Fruit fly (Drosophila melanogaster) whole organism, embryonic: ENCODE results near the gene CG4896.

Source experiments
- Atf6 ChIP-seq: fragments of 200-800 bp; sonication (Bioruptor generic); IDR thresholded peaks from 2 replicates; pipeline ENCODE4 v1.3.6; 2022; ENCODE audit warnings: missing biosample characterization, missing genetic modification characterization
- CG10366 ChIP-seq: fragments of 200-800 bp; sonication (Bioruptor generic); IDR thresholded peaks from 2 replicates; pipeline ENCODE4 v1.3.6; 2022; ENCODE audit warnings: missing biosample characterization, missing genetic modification characterization
- CG10565 ChIP-seq: fragments of 200-800 bp; sonication (Bioruptor generic); optimal IDR thresholded peaks from 3 replicates; lab custom pipeline; 2016; ENCODE audit warnings: missing biosample characterization, mild to moderate bottlenecking, missing genetic modification characterization
- CG11093 ChIP-seq: fragments of 200-800 bp; sonication (Bioruptor generic); IDR thresholded peaks from 3 replicates; pipeline ENCODE4 v1.3.6; 2022; ENCODE audit warnings: missing biosample characterization, missing genetic modification characterization
- CG11696 ChIP-seq: fragments of 200-800 bp; sonication (Bioruptor generic); IDR thresholded peaks from 2 replicates; pipeline ENCODE4 v1.3.6; 2022; ENCODE audit warnings: missing biosample characterization, missing genetic modification characterization
- CG12744 ChIP-seq: fragments of 200-800 bp; sonication (Bioruptor generic); optimal IDR thresholded peaks from 2 replicates; lab custom pipeline; 2016; ENCODE audit warnings: missing biosample characterization, missing genetic modification characterization
- CG13775 ChIP-seq: fragments of 200-800 bp; sonication (Bioruptor generic); optimal IDR thresholded peaks from 3 replicates; lab custom pipeline; 2017; ENCODE audit warnings: missing biosample characterization, mild to moderate bottlenecking, missing genetic modification characterization
- CG14965 ChIP-seq: fragments of 200-800 bp; sonication (Bioruptor generic); optimal IDR thresholded peaks from 2 replicates; lab custom pipeline; 2016; ENCODE audit warnings: missing biosample characterization, missing genetic modification characterization, borderline replicate concordance
- CG16813 ChIP-seq: fragments of 200-800 bp; sonication (Bioruptor generic); IDR thresholded peaks from 3 replicates; pipeline ENCODE4 v1.3.6; 2022; ENCODE audit warnings: missing biosample characterization, missing genetic modification characterization; ENCODE audit not compliant: partially characterized antibody
- CG18476 ChIP-seq: fragments of 200-800 bp; sonication (Bioruptor generic); optimal IDR thresholded peaks from 2 replicates; lab custom pipeline; 2016; ENCODE audit warnings: missing biosample characterization, mild to moderate bottlenecking, missing genetic modification characterization
- CG34224 ChIP-seq: fragments of 200-800 bp; sonication (Bioruptor generic); IDR thresholded peaks from 3 replicates; pipeline ENCODE4 v1.3.6; 2022; ENCODE audit warnings: missing biosample characterization, missing genetic modification characterization; ENCODE audit not compliant: partially characterized antibody
- CG34422 ChIP-seq: fragments of 200-800 bp; sonication (Bioruptor generic); IDR thresholded peaks from 3 replicates; pipeline ENCODE4 v1.3.6; 2022; ENCODE audit warnings: missing biosample characterization, missing genetic modification characterization
- CG4328 ChIP-seq: fragments of 200-800 bp; sonication (Bioruptor generic); optimal IDR thresholded peaks from 3 replicates; lab custom pipeline; 2017; ENCODE audit warnings: missing biosample characterization, missing genetic modification reagents, missing genetic modification characterization
- CG8388 ChIP-seq: fragments of 200-800 bp; sonication (Bioruptor generic); optimal IDR thresholded peaks from 2 replicates; lab custom pipeline; 2019; ENCODE audit warnings: missing biosample characterization, mild to moderate bottlenecking, missing genetic modification characterization, moderate library complexity
- CG9437 ChIP-seq: fragments of 200-800 bp; sonication (Bioruptor generic); optimal IDR thresholded peaks from 2 replicates; lab custom pipeline; 2018; ENCODE audit warnings: missing biosample characterization, mild to moderate bottlenecking, missing genetic modification characterization
- CG9727 ChIP-seq: fragments of 200-800 bp; sonication (Bioruptor generic); optimal IDR thresholded peaks from 3 replicates; lab custom pipeline; 2017; ENCODE audit warnings: missing biosample characterization, mild to moderate bottlenecking, missing genetic modification characterization
- CG9797 ChIP-seq: fragments of 200-800 bp; sonication (Bioruptor generic); optimal IDR thresholded peaks from 3 replicates; lab custom pipeline; 2018; ENCODE audit warnings: missing biosample characterization, mild to moderate bottlenecking, missing genetic modification characterization
- CG9817 ChIP-seq: fragments of 200-800 bp; sonication (Bioruptor generic); optimal IDR thresholded peaks from 2 replicates; lab custom pipeline; 2018; ENCODE audit warnings: missing biosample characterization, mild to moderate bottlenecking, missing genetic modification characterization, moderate library complexity
- Dll ChIP-seq: fragments of 200-800 bp; sonication (Bioruptor generic); IDR thresholded peaks from 4 replicates; pipeline ENCODE4 v1.3.6; 2022; ENCODE audit warnings: missing biosample characterization, missing genetic modification characterization; ENCODE audit not compliant: partially characterized antibody
- H2.0 ChIP-seq: fragments of 200-800 bp; sonication (Bioruptor generic); IDR thresholded peaks from 2 replicates; pipeline ENCODE4 v1.3.6; 2022; ENCODE audit warnings: missing biosample characterization, missing genetic modification characterization
- HLHmδ ChIP-seq: fragments of 200-800 bp; sonication (Bioruptor generic); optimal IDR thresholded peaks from 2 replicates; lab custom pipeline; 2018; ENCODE audit warnings: missing biosample characterization, mild to moderate bottlenecking, missing genetic modification characterization, moderate library complexity
- Hr51 ChIP-seq, 2 experiments: fragments of 200-800 bp; sonication (Bioruptor generic); optimal IDR thresholded peaks; 2 replicates in 1 of 2; 3 replicates in 1 of 2; lab custom pipeline; 2016 to 2018; ENCODE audit warnings: missing biosample characterization in 2 of 2, missing genetic modification characterization in 2 of 2, mild to moderate bottlenecking in 1 of 2, moderate library complexity in 1 of 2
- MBD-R2 ChIP-seq: fragments of 200-800 bp; sonication (Bioruptor generic); IDR thresholded peaks from 2 replicates; pipeline ENCODE4 v1.3.6; 2022; ENCODE audit warnings: missing biosample characterization, missing genetic modification characterization
- Med ChIP-seq: fragments of 200-800 bp; sonication (Bioruptor generic); peaks from one replicate; lab custom pipeline; 2016; ENCODE audit warnings: missing biosample characterization, missing genetic modification characterization, mild to moderate bottlenecking, inconsistent platforms, moderate library complexity
- Myb ChIP-seq: fragments of 200-800 bp; sonication (Bioruptor generic); optimal IDR thresholded peaks from 2 replicates; lab custom pipeline; 2016; ENCODE audit warnings: missing biosample characterization, missing genetic modification characterization
- NC2α ChIP-seq: fragments of 200-800 bp; sonication (Bioruptor generic); optimal IDR thresholded peaks from 2 replicates; lab custom pipeline; 2016; ENCODE audit warnings: missing biosample characterization, missing genetic modification characterization
- Poxn ChIP-seq: fragments of 200-800 bp; sonication (Bioruptor generic); IDR thresholded peaks from 2 replicates; pipeline ENCODE4 v1.3.6; 2022; ENCODE audit warnings: missing biosample characterization, missing genetic modification characterization
- Scr ChIP-seq: fragments of 200-800 bp; sonication (Bioruptor generic); IDR thresholded peaks from 2 replicates; pipeline ENCODE4 v1.3.6; 2022; ENCODE audit warnings: missing biosample characterization, missing genetic modification characterization; ENCODE audit not compliant: partially characterized antibody
- Sry-β ChIP-seq: fragments of 200-800 bp; sonication (Bioruptor generic); optimal IDR thresholded peaks from 2 replicates; lab custom pipeline; 2018; ENCODE audit warnings: missing biosample characterization, mild to moderate bottlenecking, missing genetic modification characterization, moderate library complexity
- Stat92E ChIP-seq, 3 experiments: fragments of >200 bp in 2 of 3; fragments of 200-800 bp in 1 of 3; sonication (Bioruptor generic) in 1 of 3; optimal IDR thresholded peaks; 2 replicates each; lab custom pipeline; 2017 to 2019; ENCODE audit warnings: missing biosample characterization in 3 of 3, missing genetic modification characterization in 3 of 3, mild to moderate bottlenecking in 1 of 3, moderate library complexity in 1 of 3
- Tbp ChIP-seq: fragments of >200 bp; optimal IDR thresholded peaks from 2 replicates; lab custom pipeline; 2018; ENCODE audit warnings: missing biosample characterization, missing genetic modification characterization
- ab ChIP-seq: fragments of 200-800 bp; sonication (Bioruptor generic); optimal IDR thresholded peaks from 2 replicates; lab custom pipeline; 2016; ENCODE audit warnings: missing biosample characterization, missing genetic modification characterization
- ara ChIP-seq: fragments of 200-800 bp; sonication (Bioruptor generic); IDR thresholded peaks from 2 replicates; pipeline ENCODE4 v1.3.6; 2022; ENCODE audit warnings: missing biosample characterization, missing genetic modification characterization
- bsh ChIP-seq, 2 experiments: fragments of 200-800 bp; sonication (Bioruptor generic); optimal IDR thresholded peaks; 2 replicates each; lab custom pipeline; 2017 to 2018; ENCODE audit warnings: mild to moderate bottlenecking in 2 of 2, missing biosample characterization in 2 of 2, missing genetic modification characterization in 2 of 2, moderate library complexity in 1 of 2
- cato ChIP-seq: fragments of 200-800 bp; sonication (Bioruptor generic); optimal IDR thresholded peaks from 2 replicates; lab custom pipeline; 2016; ENCODE audit warnings: missing biosample characterization, missing genetic modification characterization, borderline replicate concordance
- exex ChIP-seq: fragments of 200-800 bp; sonication (Bioruptor generic); optimal IDR thresholded peaks from 4 replicates; lab custom pipeline; 2018; ENCODE audit warnings: missing biosample characterization, mild to moderate bottlenecking, missing genetic modification characterization, moderate library complexity
- fd96Cb ChIP-seq: fragments of 200-800 bp; sonication (Bioruptor generic); optimal IDR thresholded peaks from 2 replicates; lab custom pipeline; 2018; ENCODE audit warnings: missing biosample characterization, mild to moderate bottlenecking, missing genetic modification characterization, moderate library complexity
- gce ChIP-seq: fragments of 200-800 bp; sonication (Bioruptor generic); IDR thresholded peaks from 3 replicates; pipeline ENCODE4 v1.3.6; 2022; ENCODE audit warnings: missing biosample characterization, missing genetic modification characterization
- maf-S ChIP-seq: fragments of 200-800 bp; sonication (Bioruptor generic); optimal IDR thresholded peaks from 2 replicates; lab custom pipeline; 2016; ENCODE audit warnings: missing biosample characterization, missing genetic modification characterization
- nerfin-2 ChIP-seq: fragments of 200-800 bp; sonication (Bioruptor generic); IDR thresholded peaks from 2 replicates; pipeline ENCODE4 v1.3.6; 2022; ENCODE audit warnings: missing biosample characterization, missing genetic modification characterization; ENCODE audit not compliant: partially characterized antibody
- nmo ChIP-seq: fragments of 200-800 bp; sonication (Bioruptor generic); optimal IDR thresholded peaks from 2 replicates; lab custom pipeline; 2018; ENCODE audit warnings: missing biosample characterization, mild to moderate bottlenecking, missing genetic modification characterization, moderate library complexity
- onecut ChIP-seq: fragments of 200-800 bp; sonication (Bioruptor generic); IDR thresholded peaks from 2 replicates; pipeline ENCODE4 v1.3.6; 2022; ENCODE audit warnings: missing biosample characterization, missing genetic modification characterization
- otp ChIP-seq: fragments of 200-800 bp; sonication (Bioruptor generic); IDR thresholded peaks from 3 replicates; pipeline ENCODE4, ENCODE4 v1.3.6; 2022; ENCODE audit warnings: missing biosample characterization, missing genetic modification characterization
- salm ChIP-seq: fragments of 200-800 bp; sonication (Bioruptor generic); optimal IDR thresholded peaks from 2 replicates; lab custom pipeline; 2018; ENCODE audit warnings: missing biosample characterization, mild to moderate bottlenecking, missing genetic modification characterization
- sim ChIP-seq: fragments of 200-800 bp; sonication (Bioruptor generic); IDR thresholded peaks from 2 replicates; pipeline ENCODE4 v1.3.6; 2022; ENCODE audit warnings: missing biosample characterization, missing genetic modification characterization
- ssp ChIP-seq: fragments of 200-800 bp; sonication (Bioruptor generic); IDR thresholded peaks from 2 replicates; pipeline ENCODE4 v1.3.6; 2022; ENCODE audit warnings: missing biosample characterization, missing genetic modification characterization
- twi ChIP-seq: fragments of 200-800 bp; optimal IDR thresholded peaks from 2 replicates; lab custom pipeline; 2019; ENCODE audit warnings: missing biosample characterization, mild to moderate bottlenecking, missing genetic modification characterization, moderate library complexity
- vfl ChIP-seq: fragments of 200-800 bp; sonication (Bioruptor generic); optimal IDR thresholded peaks from 2 replicates; lab custom pipeline; 2016; ENCODE audit warnings: missing biosample characterization, missing genetic modification characterization
- zf30C ChIP-seq: fragments of 200-800 bp; sonication (Bioruptor generic); optimal IDR thresholded peaks from 3 replicates; lab custom pipeline; 2018; ENCODE audit warnings: missing biosample characterization, mild to moderate bottlenecking, missing genetic modification characterization

Gene CG4896

dm6 chr2L:1172704-1173107 is 4.8 kb upstream of the CG4896 start, which contains the start of the genes Charon and CG4887 (continued):
- TF ChIP-seq CG10366 (GFP tag; lab: Robert Waterston, UW) (peak; percentile 82), CG34224 (GFP tag; lab: Robert Waterston, UW) (peak; percentile 48; the same call in 2 of the 3 replicates), CG11696 (no peak), HLHmδ (GFP tag; lab: Kevin White, UChicago) (no peak), Stat92E (GFP tag; optimal IDR thresholded peaks at IDR 0.05; lab: Kevin White, UChicago) (peak in 1 of 3 experiments; percentile 15), Med (GFP tag; lab: Kevin White, UChicago) (peak; percentile 96), Dll (GFP tag; lab: Robert Waterston, UW) (peak; percentile 85), cato (peak; percentile 79), otp (GFP tag; lab: Robert Waterston, UW) (no peak), MBD-R2 (peak; percentile 89), CG8388 (GFP tag; lab: Kevin White, UChicago) (peak; percentile 71), salm (tag; lab: Kevin White, UChicago) (peak; percentile 49), bsh (GFP tag; optimal IDR thresholded peaks at IDR 0.05; lab: Kevin White, UChicago) (peak in 1 of 2 experiments; percentile 79), vfl (GFP tag; lab: Kevin White, UChicago) (peak; percentile 80), Atf6 (peak; percentile 75), NC2α (peak; percentile 59), ab (GFP tag; lab: Kevin White, UChicago) (peak; percentile 58), CG18476 (no peak), CG9797 (GFP tag; lab: Kevin White, UChicago) (peak; percentile 5), maf-S (GFP tag; lab: Kevin White, UChicago) (peak; percentile 79), CG13775 (GFP tag; lab: Kevin White, UChicago) (peak; percentile 88), nerfin-2 (GFP tag; lab: Robert Waterston, UW) (peak; percentile 32; the same call in 1 of the 2 replicates), Sry-β (GFP tag; lab: Kevin White, UChicago) (no peak), twi (tag; lab: Kevin White, UChicago) (peak; percentile 70), Poxn (no peak; the same call in 1 of the 2 replicates), CG10565 (no peak), Myb (GFP tag; lab: Kevin White, UChicago) (peak; percentile 83), Hr51 (GFP tag; optimal IDR thresholded peaks at IDR 0.05; lab: Kevin White, UChicago) (peak in 1 of 2 experiments; percentile 83), CG12744 (peak; percentile 83), CG9817 (tag; lab: Kevin White, UChicago) (peak; percentile 89), nmo (GFP tag; lab: Kevin White, UChicago) (peak; percentile 89), H2.0 (GFP tag; lab: Robert Waterston, UW) (peak; percentile 56), CG14965 (GFP tag; lab: Kevin White, UChicago) (no peak), fd96Cb (peak; percentile 65), CG4328 (peak; percentile 79), sim (GFP tag; lab: Robert Waterston, UW) (no peak), CG9437 (GFP tag; lab: Kevin White, UChicago) (peak; percentile 67), onecut (GFP tag; lab: Robert Waterston, UW) (peak; percentile 56), exex (tag; lab: Kevin White, UChicago) (no peak), CG9727 (GFP tag; lab: Kevin White, UChicago) (peak; percentile 76), ssp (peak; percentile 71), Scr (peak; percentile 82), gce (GFP tag; lab: Robert Waterston, UW) (peak; percentile 55; the same call in 1 of the 3 replicates), Tbp (no peak), CG16813 (GFP tag; lab: Robert Waterston, UW) (peak; percentile 75), zf30C (GFP tag; lab: Kevin White, UChicago) (no peak), ara (GFP tag; lab: Robert Waterston, UW) (peak; percentile 75; the same call in 1 of the 2 replicates), CG11093 (GFP tag; lab: Robert Waterston, UW) (peak; percentile 70; the same call in 2 of the 3 replicates), CG34422 (peak; percentile 88)
